Worm (Caenorhabditis elegans): ENCODE results near the gene pgp-12.

ce11 chrX:12738454-12738853 is 6.8 kb downstream of the pgp-12 start, which contains the start of gene pgp-13:
- TF ChIP-seq tab-1 (GFP tag; IDR thresholded peaks at IDR 0.05) (no peak), ztf-23 (GFP tag; IDR thresholded peaks at IDR 0.05) (no peak), cog-1 (tag; optimal IDR thresholded peaks at IDR 0.05) (no peak), T22C8.4 (GFP tag; IDR thresholded peaks at IDR 0.05) (no peak), flt-1 (GFP tag; IDR thresholded peaks at IDR 0.05) (no peak), med-1 (GFP tag; optimal IDR thresholded peaks at IDR 0.05; ENCODE audit: insufficient read depth) (no peak), ztf-29 (GFP tag; IDR thresholded peaks at IDR 0.05) (no peak)
